Worm (Caenorhabditis elegans) whole organism, late embryonic: ENCODE results near the gene gtf-2E2.

Experiments used
- C38D4.7 ChIP-seq: fragments of 200-800 bp; sonication (Bioruptor generic); optimal IDR thresholded peaks from 2 replicates; lab custom pipeline; 2018; ENCODE audit warnings: mild to moderate bottlenecking, missing genetic modification characterization, moderate library complexity, missing compliant biosample characterization
- K02D7.2 ChIP-seq: sonication (generic microtip); optimal IDR thresholded peaks from 2 replicates; lab custom pipeline; 2017; ENCODE audit warnings: mild to moderate bottlenecking, missing genetic modification characterization, missing compliant biosample characterization
- T23F11.4 ChIP-seq: fragments of 200-800 bp; sonication (Bioruptor generic); optimal IDR thresholded peaks from 2 replicates; lab custom pipeline; 2018; ENCODE audit warnings: mild to moderate bottlenecking, missing genetic modification characterization, missing compliant biosample characterization
- ahr-1 ChIP-seq: sonication (generic microtip); optimal IDR thresholded peaks from 2 replicates; lab custom pipeline; 2016; ENCODE audit warnings: missing genetic modification characterization, missing compliant biosample characterization
- ceh-14 ChIP-seq: sonication (generic microtip); optimal IDR thresholded peaks from 2 replicates; lab custom pipeline; 2016; ENCODE audit warnings: missing genotype, missing genetic modification characterization, missing compliant biosample characterization
- ceh-18 ChIP-seq: sonication (generic microtip); optimal IDR thresholded peaks from 2 replicates; lab custom pipeline; 2016; ENCODE audit warnings: missing genetic modification characterization, missing compliant biosample characterization
- ceh-2 ChIP-seq: sonication (generic microtip); optimal IDR thresholded peaks from 2 replicates; lab custom pipeline; 2016; ENCODE audit warnings: missing genotype, missing genetic modification characterization, missing compliant biosample characterization
- ceh-22 ChIP-seq: sonication (generic microtip); optimal IDR thresholded peaks from 2 replicates; lab custom pipeline; 2017; ENCODE audit warnings: missing biosample characterization, missing genetic modification characterization
- ceh-30 ChIP-seq: fragments of 150-350 bp; optimal IDR thresholded peaks from 2 replicates; lab custom pipeline; 2014; ENCODE audit warnings: missing biosample characterization, missing genetic modification characterization
- ceh-31 ChIP-seq: sonication (generic microtip); optimal IDR thresholded peaks from 2 replicates; lab custom pipeline; 2016; ENCODE audit warnings: missing genetic modification characterization, missing compliant biosample characterization
- ceh-34 ChIP-seq: sonication (generic microtip); optimal IDR thresholded peaks from 2 replicates; lab custom pipeline; 2016; ENCODE audit warnings: mild to moderate bottlenecking, missing genetic modification characterization, missing compliant biosample characterization
- ceh-9 ChIP-seq: sonication (generic microtip); optimal IDR thresholded peaks from 2 replicates; lab custom pipeline; 2016; ENCODE audit warnings: mild to moderate bottlenecking, missing genetic modification characterization, inconsistent platforms, missing compliant biosample characterization
- dmd-4 ChIP-seq: sonication (generic microtip); optimal IDR thresholded peaks from 2 replicates; lab custom pipeline; 2016; ENCODE audit warnings: borderline replicate concordance, missing genetic modification characterization, missing compliant biosample characterization
- dve-1 ChIP-seq: sonication (generic microtip); optimal IDR thresholded peaks from 2 replicates; lab custom pipeline; 2017; ENCODE audit warnings: antibody characterized with exemption, mild to moderate bottlenecking, missing genetic modification characterization, missing compliant biosample characterization
- elt-4 ChIP-seq: sonication (generic microtip); optimal IDR thresholded peaks from 2 replicates; lab custom pipeline; 2016; ENCODE audit warnings: missing genetic modification characterization, missing compliant biosample characterization
- ets-4 ChIP-seq: sonication (generic microtip); optimal IDR thresholded peaks from 2 replicates; lab custom pipeline; 2016; ENCODE audit warnings: missing genetic modification characterization, missing compliant biosample characterization
- eyg-1 ChIP-seq: sonication (generic microtip); optimal IDR thresholded peaks from 2 replicates; lab custom pipeline; 2016; ENCODE audit warnings: missing genotype, missing genetic modification characterization, missing compliant biosample characterization
- fax-1 ChIP-seq: sonication (generic microtip); optimal IDR thresholded peaks from 2 replicates; lab custom pipeline; 2016; ENCODE audit warnings: missing genotype, missing genetic modification characterization, missing compliant biosample characterization
- fkh-10 ChIP-seq: fragments of 150-350 bp; optimal IDR thresholded peaks from 2 replicates; lab custom pipeline; 2014; ENCODE audit warnings: missing biosample characterization, missing genetic modification reagents, missing genetic modification characterization
- fkh-6 ChIP-seq: sonication (generic microtip); optimal IDR thresholded peaks from 2 replicates; lab custom pipeline; 2016; ENCODE audit warnings: missing genetic modification characterization, missing compliant biosample characterization
- gmeb-2 ChIP-seq: sonication (generic microtip); optimal IDR thresholded peaks from 2 replicates; lab custom pipeline; 2016; ENCODE audit warnings: missing genetic modification characterization, inconsistent platforms, missing compliant biosample characterization
- hlh-13 ChIP-seq: fragments of 200-800 bp; sonication (Bioruptor generic); optimal IDR thresholded peaks from 2 replicates; lab custom pipeline; 2018; ENCODE audit warnings: mild to moderate bottlenecking, missing genetic modification characterization, missing compliant biosample characterization
- hlh-15 ChIP-seq: sonication (generic microtip); optimal IDR thresholded peaks from 2 replicates; lab custom pipeline; 2016; ENCODE audit warnings: missing genetic modification characterization, missing compliant biosample characterization
- hlh-30 ChIP-seq: sonication (generic microtip); optimal IDR thresholded peaks from 2 replicates; lab custom pipeline; 2017; ENCODE audit warnings: antibody characterized with exemption, missing genetic modification characterization, missing compliant biosample characterization; ENCODE audit not compliant: insufficient read depth
- hlh-6 ChIP-seq: sonication (generic microtip); optimal IDR thresholded peaks from 2 replicates; lab custom pipeline; 2016; ENCODE audit warnings: missing genotype, missing genetic modification characterization, missing compliant biosample characterization
- mec-3 ChIP-seq: sonication (generic microtip); optimal IDR thresholded peaks from 2 replicates; lab custom pipeline; 2016; ENCODE audit warnings: borderline replicate concordance, missing genetic modification characterization, missing compliant biosample characterization
- nhr-232 ChIP-seq: sonication (generic microtip); optimal IDR thresholded peaks from 2 replicates; lab custom pipeline; 2016; ENCODE audit warnings: missing genetic modification characterization, missing compliant biosample characterization
- npax-4 ChIP-seq: sonication (generic microtip); optimal IDR thresholded peaks from 2 replicates; lab custom pipeline; 2016; ENCODE audit warnings: missing genetic modification characterization, missing compliant biosample characterization
- odd-2 ChIP-seq: sonication (generic microtip); optimal IDR thresholded peaks from 2 replicates; lab custom pipeline; 2017; ENCODE audit warnings: antibody characterized with exemption, mild to moderate bottlenecking, missing genetic modification characterization, missing compliant biosample characterization
- pag-3 ChIP-seq: sonication (generic microtip); optimal IDR thresholded peaks from 2 replicates; lab custom pipeline; 2016; ENCODE audit warnings: missing compliant biosample characterization, missing genetic modification characterization, borderline replicate concordance
- pat-9 ChIP-seq: fragments of 200-800 bp; sonication (Bioruptor generic); optimal IDR thresholded peaks from 2 replicates; lab custom pipeline; 2018; ENCODE audit warnings: mild to moderate bottlenecking, missing genetic modification characterization, moderate library complexity, missing compliant biosample characterization
- pax-1 ChIP-seq: fragments of 150-350 bp; optimal IDR thresholded peaks from 2 replicates; lab custom pipeline; 2014; ENCODE audit warnings: missing biosample characterization, missing genetic modification characterization
- pha-2 ChIP-seq: sonication (generic microtip); optimal IDR thresholded peaks from 2 replicates; lab custom pipeline; 2017; ENCODE audit warnings: mild to moderate bottlenecking, missing genetic modification characterization, missing compliant biosample characterization
- pqm-1 ChIP-seq: sonication (generic microtip); optimal IDR thresholded peaks from 2 replicates; lab custom pipeline; 2016; ENCODE audit warnings: missing genetic modification characterization, missing compliant biosample characterization
- pros-1 ChIP-seq: fragments of 150-350 bp; optimal IDR thresholded peaks from 2 replicates; lab custom pipeline; 2014; ENCODE audit warnings: missing biosample characterization, missing genetic modification reagents, missing genetic modification characterization
- ref-2 ChIP-seq: sonication (generic microtip); optimal IDR thresholded peaks from 2 replicates; lab custom pipeline; 2016; ENCODE audit warnings: missing genetic modification characterization, missing compliant biosample characterization
- rnt-1 ChIP-seq: sonication (generic microtip); optimal IDR thresholded peaks from 2 replicates; lab custom pipeline; 2016; ENCODE audit warnings: missing genetic modification characterization, missing compliant biosample characterization
- sdc-2 ChIP-seq: sonication (generic microtip); optimal IDR thresholded peaks from 2 replicates; lab custom pipeline; 2016; ENCODE audit warnings: missing genotype, missing genetic modification characterization, missing compliant biosample characterization
- syd-9 ChIP-seq: sonication (generic microtip); optimal IDR thresholded peaks from 2 replicates; lab custom pipeline; 2016; ENCODE audit warnings: mild to moderate bottlenecking, missing genetic modification characterization, moderate library complexity, missing compliant biosample characterization
- tbx-2 ChIP-seq: sonication (generic microtip); optimal IDR thresholded peaks from 2 replicates; lab custom pipeline; 2016; ENCODE audit warnings: missing genetic modification characterization, missing compliant biosample characterization
- unc-42 ChIP-seq: sonication (generic microtip); optimal IDR thresholded peaks from 2 replicates; lab custom pipeline; 2016; ENCODE audit warnings: missing genotype, missing genetic modification characterization, missing compliant biosample characterization
- unc-55 ChIP-seq: sonication (generic microtip); optimal IDR thresholded peaks from 2 replicates; lab custom pipeline; 2017; ENCODE audit warnings: missing biosample characterization, missing genetic modification reagents, missing genetic modification characterization
- ztf-16 ChIP-seq: sonication (generic microtip); optimal IDR thresholded peaks from 2 replicates; lab custom pipeline; 2017; ENCODE audit warnings: missing genetic modification characterization, missing compliant biosample characterization

gtf-2E2 gene

ce11 chrII:11571260-11571854 lies 29.1 kb upstream of the gtf-2E2 start, which contains the start of gene F54D5.3:
Gene F54D5.3, plus strand, starts transcription at chrII:11571805.
- no peak for TF ChIP-seq ref-2
- TF ChIP-seq nhr-232 (tag; lab: Kevin White, UChicago) = no peak
- TF ChIP-seq ceh-30 (tag; lab: Kevin White, UChicago) = no peak
- no peak for TF ChIP-seq K02D7.2
- no peak for TF ChIP-seq ceh-31 (tag; lab: Kevin White, UChicago)
- no peak for TF ChIP-seq pat-9 (tag; lab: Kevin White, UChicago)
- no peak for TF ChIP-seq npax-4 (tag; lab: Kevin White, UChicago)
- no peak for TF ChIP-seq pag-3
- TF ChIP-seq hlh-13 = no peak
- no peak for TF ChIP-seq dve-1 (tag; lab: Kevin White, UChicago)
- no peak for TF ChIP-seq ztf-16 (tag; lab: Kevin White, UChicago)
- TF ChIP-seq gmeb-2 (tag; lab: Kevin White, UChicago) = no peak
- TF ChIP-seq pha-2 = no peak
- TF ChIP-seq ahr-1 (tag; lab: Kevin White, UChicago) = no peak
- no peak for TF ChIP-seq pros-1
- TF ChIP-seq unc-55 (GFP tag; lab: Kevin White, UChicago) = no peak
- no peak for TF ChIP-seq tbx-2 (tag; lab: Kevin White, UChicago)
- TF ChIP-seq fkh-10 (GFP tag; lab: Kevin White, UChicago) = no peak
- TF ChIP-seq unc-42 (tag; lab: Kevin White, UChicago) = no peak

ce11 chrII:11569213-11569868 lies 27.0 kb upstream of the gtf-2E2 start, which contains the start of the genes F54D5.23 and F54D5.4:
Gene F54D5.23, minus strand, starts transcription at chrII:11569287.
Gene F54D5.4, plus strand, starts transcription at chrII:11569818.
- TF ChIP-seq pros-1 (no peak), pat-9 (tag; lab: Kevin White, UChicago) (no peak), T23F11.4 (GFP tag; lab: Kevin White, UChicago) (no peak), ceh-2 (tag; lab: Kevin White, UChicago) (no peak), nhr-232 (tag; lab: Kevin White, UChicago) (no peak), odd-2 (no peak), K02D7.2 (no peak), hlh-30 (no peak), unc-42 (tag; lab: Kevin White, UChicago) (no peak), pha-2 (no peak), C38D4.7 (GFP tag; lab: Kevin White, UChicago) (no peak), fkh-6 (tag; lab: Kevin White, UChicago) (no peak), pqm-1 (tag; lab: Kevin White, UChicago) (no peak), dmd-4 (no peak)
- TF ChIP-seq, all 69 proteins: peak for 0

- TF ChIP-seq C38D4.7 (GFP tag; lab: Kevin White, UChicago) = no peak
- TF ChIP-seq ceh-9 (tag; lab: Kevin White, UChicago) = no peak
- TF ChIP-seq hlh-6 = no peak
- TF ChIP-seq ets-4 = no peak
- no peak for TF ChIP-seq ceh-22
- TF ChIP-seq ceh-14 (tag; lab: Kevin White, UChicago) = no peak
- no peak for TF ChIP-seq elt-4
These were observed 26.4 kb upstream of the gtf-2E2 start for ce11 chrII:11568670-11569069.

ce11 chrII:11566970-11567711 lies 24.8 kb upstream of the gtf-2E2 start, which contains the start of gene F54D5.5:
Gene F54D5.5, minus strand, starts transcription at chrII:11567020.
- peak; percentile 34 for TF ChIP-seq sdc-2
- TF ChIP-seq fax-1 (tag; lab: Kevin White, UChicago) = no peak
- TF ChIP-seq syd-9 (tag; lab: Kevin White, UChicago) = no peak
- TF ChIP-seq pros-1 = peak; percentile 17
- TF ChIP-seq hlh-15 (tag; lab: Kevin White, UChicago) = no peak
- TF ChIP-seq ceh-18 (tag; lab: Kevin White, UChicago) = no peak
- peak; percentile 33 for TF ChIP-seq dmd-4
- TF ChIP-seq mec-3 (tag; lab: Kevin White, UChicago) = no peak
- no peak for TF ChIP-seq eyg-1
- TF ChIP-seq ref-2 = peak; percentile 66
- TF ChIP-seq odd-2 = no peak
- no peak for TF ChIP-seq pax-1 (tag; lab: Kevin White, UChicago)
- peak; percentile 59 for TF ChIP-seq hlh-30
- no peak for TF ChIP-seq npax-4 (tag; lab: Kevin White, UChicago)
- TF ChIP-seq hlh-6 = no peak
- peak; percentile 68 for TF ChIP-seq ceh-34 (tag; lab: Kevin White, UChicago)
- no peak for TF ChIP-seq C38D4.7 (GFP tag; lab: Kevin White, UChicago)
- peak; percentile 58 for TF ChIP-seq rnt-1 (tag; lab: Kevin White, UChicago)
- TF ChIP-seq unc-42 (tag; lab: Kevin White, UChicago) = peak; percentile 87
- TF ChIP-seq fkh-6 (tag; lab: Kevin White, UChicago) = no peak
- peak; percentile 76 for TF ChIP-seq ceh-14 (tag; lab: Kevin White, UChicago)
- no peak for TF ChIP-seq ceh-9 (tag; lab: Kevin White, UChicago)
- no peak for TF ChIP-seq K02D7.2
